5 worm cellular contexts compared by ENCODE assay signal in the genomic region with DNA sequence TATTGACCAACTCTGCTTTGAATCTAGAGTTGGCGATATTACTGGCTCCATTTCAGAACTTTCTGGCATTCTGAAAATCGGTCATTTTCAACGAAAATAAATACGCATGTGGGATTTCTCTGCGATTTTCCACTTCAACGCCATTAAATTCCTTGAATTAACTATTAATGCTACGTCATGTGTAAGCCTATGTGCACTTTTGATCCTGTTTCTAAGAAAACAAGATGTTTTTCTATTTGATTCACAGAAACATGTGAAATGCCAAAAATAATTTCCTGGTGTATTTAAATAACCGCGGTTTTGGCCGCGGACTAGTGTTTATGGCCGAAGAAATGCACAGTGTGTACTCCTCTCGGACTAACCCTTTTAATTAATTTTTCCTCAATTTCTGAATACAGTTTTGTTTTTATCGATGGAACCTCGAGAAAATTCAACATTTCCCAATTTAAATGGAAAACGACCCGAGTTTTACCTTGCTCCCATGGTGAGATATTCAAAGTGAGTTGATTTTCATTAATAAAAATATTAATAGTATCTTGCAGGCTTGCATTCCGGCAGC.
A peak's percentile ranks its signal among the peaks of the same experiment; 100 is the strongest.
TF ChIP-seq lines count a peak whose summit lies in the region.

A gene (minus strand): TSS at position 51 of the 559 bp plus-strand sequence.
A gene (plus strand): TSS at position 392 of the 559 bp plus-strand sequence.

TF ChIP-seq in whole organism, L1 larva, 84 proteins besides CTCF, POLR2A, EP300 and RAD21 (continues in another document):
- TF ChIP-seq mab-9 (GFP tag; IDR thresholded peaks at IDR 0.05; lab: Robert Waterston, UW) = peak; percentile 71
- peak in 2 of 6 experiments; percentile 22 to 48 for TF ChIP-seq elt-3 (tag; optimal IDR thresholded peaks at IDR 0.05; lab: Kevin White, UChicago)
- TF ChIP-seq ceh-82 (tag; optimal IDR thresholded peaks at IDR 0.05; lab: Kevin White, UChicago) = peak; percentile 47 to 52 (median 48)
- peak; percentile 19 for TF ChIP-seq skn-1 (tag; optimal IDR thresholded peaks at IDR 0.05; lab: Kevin White, UChicago)
- peak; percentile 85 for TF ChIP-seq xbp-1 (tag; optimal IDR thresholded peaks at IDR 0.05; lab: Kevin White, UChicago)
- peak; percentile 84 for TF ChIP-seq vab-15 (tag; optimal IDR thresholded peaks at IDR 0.05; lab: Kevin White, UChicago)
- peak; percentile 78 for TF ChIP-seq lin-14 (GFP tag; optimal IDR thresholded peaks at IDR 0.05; lab: Kevin White, UChicago)
- peak; percentile 95 for TF ChIP-seq lir-3 (tag; optimal IDR thresholded peaks at IDR 0.05; lab: Kevin White, UChicago; ENCODE audit: poor library complexity)
- peak in 1 of 2 experiments; percentile 92 for TF ChIP-seq ztf-11 (tag; optimal IDR thresholded peaks at IDR 0.05; lab: Kevin White, UChicago)
- peak; percentile 26 for TF ChIP-seq F16B12.6 (tag; optimal IDR thresholded peaks at IDR 0.05; lab: Kevin White, UChicago)
- no peak for TF ChIP-seq ces-1 (GFP tag; optimal IDR thresholded peaks at IDR 0.05; lab: Kevin White, UChicago)
- TF ChIP-seq snu-23 (GFP tag; optimal IDR thresholded peaks at IDR 0.05; lab: Kevin White, UChicago) = peak; percentile 85
- TF ChIP-seq mep-1 (tag; optimal IDR thresholded peaks at IDR 0.05; lab: Kevin White, UChicago) = peak; percentile 77
- peak; percentile 26 for TF ChIP-seq fos-1 (tag; optimal IDR thresholded peaks at IDR 0.05; lab: Kevin White, UChicago)
- TF ChIP-seq lin-15B (tag; optimal IDR thresholded peaks at IDR 0.05; lab: Kevin White, UChicago) = peak; percentile 12

TF ChIP-seq in whole organism, L3 larva, 47 proteins besides CTCF, POLR2A, EP300 and RAD21 (continues in another document):
- no peak for TF ChIP-seq nhr-67 (tag; optimal IDR thresholded peaks at IDR 0.05; lab: Kevin White, UChicago)
- TF ChIP-seq nhr-77 (tag; optimal IDR thresholded peaks at IDR 0.05; lab: Kevin White, UChicago) = no peak
- TF ChIP-seq elt-2 (tag; optimal IDR thresholded peaks at IDR 0.05; lab: Kevin White, UChicago) = no peak
- TF ChIP-seq ceh-16 (tag; optimal IDR thresholded peaks at IDR 0.05; lab: Kevin White, UChicago) = no peak
- TF ChIP-seq lin-15B (tag; optimal IDR thresholded peaks at IDR 0.05; lab: Kevin White, UChicago) = peak; percentile 63
- peak; percentile 61 for TF ChIP-seq nhr-23 (tag; optimal IDR thresholded peaks at IDR 0.05; lab: Kevin White, UChicago)
- no peak for TF ChIP-seq mdl-1 (tag; optimal IDR thresholded peaks at IDR 0.05; lab: Kevin White, UChicago)
- no peak for TF ChIP-seq sea-2 (GFP tag; optimal IDR thresholded peaks at IDR 0.05; lab: Kevin White, UChicago)
- TF ChIP-seq elt-3 (tag; optimal IDR thresholded peaks at IDR 0.05; lab: Kevin White, UChicago) = no peak
- TF ChIP-seq nhr-11 (tag; optimal IDR thresholded peaks at IDR 0.05; lab: Kevin White, UChicago) = no peak
- no peak for TF ChIP-seq ceh-9 (tag; optimal IDR thresholded peaks at IDR 0.05; lab: Kevin White, UChicago)
- TF ChIP-seq nfya-1 (tag; optimal IDR thresholded peaks at IDR 0.05; lab: Kevin White, UChicago; ENCODE audit: insufficient read depth) = peak; percentile 75
- TF ChIP-seq tbx-2 (tag; optimal IDR thresholded peaks at IDR 0.05; lab: Kevin White, UChicago) = no peak
- no peak for TF ChIP-seq ztf-4 (tag; optimal IDR thresholded peaks at IDR 0.05; lab: Kevin White, UChicago)
- TF ChIP-seq pha-4 (tag; optimal IDR thresholded peaks at IDR 0.05; lab: Kevin White, UChicago) = no peak
- TF ChIP-seq egl-27 (tag; optimal IDR thresholded peaks at IDR 0.05; lab: Kevin White, UChicago) = no peak
- peak; percentile 23 for TF ChIP-seq lin-39 (tag; optimal IDR thresholded peaks at IDR 0.05; lab: Kevin White, UChicago)
- peak; percentile 24 for TF ChIP-seq pqm-1 (tag; optimal IDR thresholded peaks at IDR 0.05; lab: Kevin White, UChicago)

TF ChIP-seq in whole organism, early embryonic, 17 proteins besides CTCF, POLR2A, EP300 and RAD21:
- TF ChIP-seq ceh-36 (tag; optimal IDR thresholded peaks at IDR 0.05; lab: Kevin White, UChicago) (no peak), ama-1 (optimal IDR thresholded peaks at IDR 0.05; lab: Kevin White, UChicago) (no peak), ets-7 (tag; optimal IDR thresholded peaks at IDR 0.05; lab: Kevin White, UChicago) (no peak), B0310.2 (tag; optimal IDR thresholded peaks at IDR 0.05; lab: Kevin White, UChicago) (no peak), tbx-37 (GFP tag; conservative IDR thresholded peaks at IDR 0.05; lab: Robert Waterston, UW) (peak; percentile 82; the same call in 1 of the 2 replicates), F13C5.2 (tag; optimal IDR thresholded peaks at IDR 0.05; lab: Kevin White, UChicago) (peak; percentile 59), flt-1 (GFP tag; IDR thresholded peaks at IDR 0.05; lab: Robert Waterston, UW) (0 out of 2 replicates have a peak, but pooled peaks have one; percentile 21), aly-1 (tag; optimal IDR thresholded peaks at IDR 0.05; lab: Kevin White, UChicago) (no peak)

TF ChIP-seq in whole organism, midembryonic, 9 proteins besides CTCF, POLR2A, EP300 and RAD21:
- TF ChIP-seq ztf-29 (GFP tag; IDR thresholded peaks at IDR 0.05; lab: Robert Waterston, UW) (no peak), med-1 (GFP tag; optimal IDR thresholded peaks at IDR 0.05; lab: Kevin White, UChicago; ENCODE audit: insufficient read depth) (no peak), ztf-23 (GFP tag; IDR thresholded peaks at IDR 0.05; lab: Robert Waterston, UW) (peak; percentile 74), flt-1 (GFP tag; IDR thresholded peaks at IDR 0.05; lab: Robert Waterston, UW) (peak; percentile 61), T22C8.4 (GFP tag; IDR thresholded peaks at IDR 0.05; lab: Robert Waterston, UW) (no peak), ref-1 (GFP tag; conservative IDR thresholded peaks at IDR 0.05; lab: Robert Waterston, UW) (no peak), cog-1 (tag; optimal IDR thresholded peaks at IDR 0.05; lab: Kevin White, UChicago) (peak; percentile 62), tab-1 (GFP tag; IDR thresholded peaks at IDR 0.05; lab: Robert Waterston, UW) (no peak), klf-2 (GFP tag; conservative IDR thresholded peaks at IDR 0.05; lab: Robert Waterston, UW) (no peak)

TF ChIP-seq in whole organism, young adult, 124 proteins besides CTCF, POLR2A, EP300 and RAD21 (continues in another document):
- TF ChIP-seq ztf-3 (GFP tag; optimal IDR thresholded peaks at IDR 0.05; lab: Kevin White, UChicago) = no peak
- TF ChIP-seq aptf-3 (GFP tag; IDR thresholded peaks at IDR 0.05; lab: Robert Waterston, UW) = no peak
- peak; percentile 58 for TF ChIP-seq dpl-1 (GFP tag; optimal IDR thresholded peaks at IDR 0.05; lab: Kevin White, UChicago)
- no peak for TF ChIP-seq sptf-2 (GFP tag; optimal IDR thresholded peaks at IDR 0.05; lab: Kevin White, UChicago)
- no peak for TF ChIP-seq athp-1 (tag; optimal IDR thresholded peaks at IDR 0.05; lab: Kevin White, UChicago)
- no peak for TF ChIP-seq bed-1 (GFP tag; IDR thresholded peaks at IDR 0.05; lab: Robert Waterston, UW)
- no peak for TF ChIP-seq D2030.7 (GFP tag; IDR thresholded peaks at IDR 0.05; lab: Robert Waterston, UW)
- no peak for TF ChIP-seq ztf-26 (tag; optimal IDR thresholded peaks at IDR 0.05; lab: Kevin White, UChicago)
- no peak for TF ChIP-seq Y53F4B.3 (GFP tag; IDR thresholded peaks at IDR 0.05; lab: Robert Waterston, UW)
- TF ChIP-seq fkh-3 (tag; optimal IDR thresholded peaks at IDR 0.05; lab: Kevin White, UChicago) = no peak
- TF ChIP-seq F33H1.4 (GFP tag; IDR thresholded peaks at IDR 0.05; lab: Robert Waterston, UW) = peak; percentile 65
- TF ChIP-seq Y67H2A.10 (GFP tag; conservative IDR thresholded peaks at IDR 0.05; lab: Robert Waterston, UW) = peak; percentile 57; the same call in 1 of the 2 replicates
- no peak for TF ChIP-seq B0261.1 (tag; optimal IDR thresholded peaks at IDR 0.05; lab: Kevin White, UChicago)
- no peak for TF ChIP-seq attf-5 (GFP tag; optimal IDR thresholded peaks at IDR 0.05; lab: Kevin White, UChicago)
- no peak for TF ChIP-seq somi-1 (GFP tag; optimal IDR thresholded peaks at IDR 0.05; lab: Kevin White, UChicago)
- peak; percentile 50 for TF ChIP-seq xnd-1 (tag; optimal IDR thresholded peaks at IDR 0.05; lab: Kevin White, UChicago)
- no peak for TF ChIP-seq dpff-1 (tag; optimal IDR thresholded peaks at IDR 0.05; lab: Kevin White, UChicago)
- TF ChIP-seq hmg-1.2 (GFP tag; IDR thresholded peaks at IDR 0.05; lab: Robert Waterston, UW) = no peak
- no peak for TF ChIP-seq zim-3 (tag; optimal IDR thresholded peaks at IDR 0.05; lab: Kevin White, UChicago)
- TF ChIP-seq let-607 (tag; optimal IDR thresholded peaks at IDR 0.05; lab: Kevin White, UChicago) = no peak
- no peak for TF ChIP-seq nhr-179 (tag; optimal IDR thresholded peaks at IDR 0.05; lab: Kevin White, UChicago)
- TF ChIP-seq him-1 (tag; optimal IDR thresholded peaks at IDR 0.05; lab: Kevin White, UChicago) = peak; percentile 61
- no peak for TF ChIP-seq attf-6 (GFP tag; IDR thresholded peaks at IDR 0.05; lab: Robert Waterston, UW)
- TF ChIP-seq efl-1 (GFP tag; optimal IDR thresholded peaks at IDR 0.05; lab: Kevin White, UChicago) = peak; percentile 65
- TF ChIP-seq pha-4 (tag; optimal IDR thresholded peaks at IDR 0.05; lab: Kevin White, UChicago) = no peak
- TF ChIP-seq lin-40 (tag; optimal IDR thresholded peaks at IDR 0.05; lab: Kevin White, UChicago) = no peak
- peak; percentile 36 for TF ChIP-seq madf-8 (GFP tag; conservative IDR thresholded peaks at IDR 0.05; lab: Robert Waterston, UW)
- TF ChIP-seq ceh-91 (GFP tag; IDR thresholded peaks at IDR 0.05; lab: Robert Waterston, UW) = no peak
- no peak for TF ChIP-seq let-526 (GFP tag; IDR thresholded peaks at IDR 0.05; lab: Robert Waterston, UW)
- no peak for TF ChIP-seq lag-1 (GFP tag; IDR thresholded peaks at IDR 0.05; lab: Robert Waterston, UW)
- no peak for TF ChIP-seq F57A8.1 (GFP tag; optimal IDR thresholded peaks at IDR 0.05; lab: Kevin White, UChicago)
- TF ChIP-seq lsl-1 (GFP tag; optimal IDR thresholded peaks at IDR 0.05; lab: Kevin White, UChicago) = peak; percentile 39
- TF ChIP-seq Y95B8A.8 (GFP tag; IDR thresholded peaks at IDR 0.05; lab: Robert Waterston, UW) = no peak
- no peak for TF ChIP-seq rpc-1 (optimal IDR thresholded peaks at IDR 0.05; lab: Kevin White, UChicago)
- TF ChIP-seq rpc-1 (tag; optimal IDR thresholded peaks at IDR 0.05; lab: Kevin White, UChicago) = no peak
- no peak for TF ChIP-seq snpc-1.1 (tag; optimal IDR thresholded peaks at IDR 0.05; lab: Kevin White, UChicago; ENCODE audit: insufficient read depth)
- no peak for TF ChIP-seq F22D6.2 (tag; optimal IDR thresholded peaks at IDR 0.05; lab: Kevin White, UChicago)
- TF ChIP-seq ceh-27 (GFP tag; optimal IDR thresholded peaks at IDR 0.05; lab: Kevin White, UChicago) = peak; percentile 88
- no peak for TF ChIP-seq nfya-2 (GFP tag; IDR thresholded peaks at IDR 0.05; lab: Robert Waterston, UW)
- TF ChIP-seq Y79H2A.3 (GFP tag; conservative IDR thresholded peaks at IDR 0.05; lab: Robert Waterston, UW) = no peak
- TF ChIP-seq unc-130 (GFP tag; optimal IDR thresholded peaks at IDR 0.05; lab: Kevin White, UChicago) = peak; percentile 73
- no peak for TF ChIP-seq gei-17 (GFP tag; optimal IDR thresholded peaks at IDR 0.05; lab: Kevin White, UChicago)
